Worm (Caenorhabditis elegans) whole organism, early embryonic: ENCODE data around the gene srh-135.
A peak's percentile ranks its signal among the peaks of the same experiment; 100 is the strongest.

Source experiments
- B0310.2 ChIP-seq: sonication (generic microtip); optimal IDR thresholded peaks from 2 replicates; lab custom pipeline; 2016; ENCODE audit warnings: mild to moderate bottlenecking, missing genetic modification characterization, missing compliant biosample characterization
- F13C5.2 ChIP-seq: sonication (generic microtip); optimal IDR thresholded peaks from 2 replicates; lab custom pipeline; 2017; ENCODE audit warnings: mild to moderate bottlenecking, missing genetic modification characterization, inconsistent platforms, missing compliant biosample characterization
- aly-1 ChIP-seq: sonication (generic microtip); optimal IDR thresholded peaks from 2 replicates; lab custom pipeline; 2016; ENCODE audit warnings: missing genetic modification characterization, missing compliant biosample characterization
- ama-1 ChIP-seq: fragments of 150-350 bp; optimal IDR thresholded peaks from 2 replicates; lab custom pipeline; 2014
- ceh-13 ChIP-seq: fragments of 200-800 bp; sonication (Bioruptor generic); optimal IDR thresholded peaks from 2 replicates; lab custom pipeline; 2018; ENCODE audit warnings: mild to moderate bottlenecking, missing genetic modification characterization, missing compliant biosample characterization
- ceh-36 ChIP-seq: sonication (generic microtip); optimal IDR thresholded peaks from 2 replicates; lab custom pipeline; 2016; ENCODE audit warnings: missing genetic modification characterization, inconsistent platforms, missing compliant biosample characterization
- ets-7 ChIP-seq: sonication (generic microtip); optimal IDR thresholded peaks from 2 replicates; lab custom pipeline; 2016; ENCODE audit warnings: missing genotype, missing genetic modification characterization, missing compliant biosample characterization
- flt-1 ChIP-seq: fragments of 200-800 bp; sonication (Bioruptor generic); IDR thresholded peaks from 2 replicates; pipeline ENCODE4 v1.3.6; 2022; ENCODE audit warnings: missing genetic modification characterization, missing compliant biosample characterization
- hmbx-1 ChIP-seq: sonication (generic microtip); optimal IDR thresholded peaks from 2 replicates; lab custom pipeline; 2016; ENCODE audit warnings: mild to moderate bottlenecking, missing genetic modification characterization, missing compliant biosample characterization
- hmg-4 ChIP-seq: fragments of 200-800 bp; sonication (Bioruptor generic); optimal IDR thresholded peaks from 2 replicates; lab custom pipeline; 2018; ENCODE audit warnings: mild to moderate bottlenecking, missing genetic modification characterization, missing compliant biosample characterization
- hnd-1 ChIP-seq: sonication (generic microtip); optimal IDR thresholded peaks from 2 replicates; lab custom pipeline; 2016; ENCODE audit warnings: missing genetic modification characterization, missing compliant biosample characterization
- pes-1 ChIP-seq: fragments of 200-800 bp; sonication (Bioruptor generic); IDR thresholded peaks from 2 replicates; pipeline ENCODE4 v1.3.6; 2022; ENCODE audit warnings: missing genetic modification reagents, missing genetic modification characterization, missing compliant biosample characterization
- scrt-1 ChIP-seq: fragments of 200-800 bp; sonication (Bioruptor generic); IDR thresholded peaks from 2 replicates; pipeline ENCODE4 v1.3.6; 2022; ENCODE audit warnings: missing genetic modification characterization, missing compliant biosample characterization
- sea-1 ChIP-seq: fragments of 200-800 bp; sonication (Bioruptor generic); conservative IDR thresholded peaks from 2 replicates; pipeline ENCODE4 v1.3.6; 2022; ENCODE audit warnings: missing genetic modification characterization, missing compliant biosample characterization
- tbx-11 ChIP-seq: fragments of 200-800 bp; sonication (Bioruptor generic); IDR thresholded peaks from 2 replicates; pipeline ENCODE4 v1.3.6; 2022; ENCODE audit warnings: missing genetic modification characterization, missing compliant biosample characterization
- tbx-37 ChIP-seq: fragments of 200-800 bp; sonication (Bioruptor generic); conservative IDR thresholded peaks from 2 replicates; pipeline ENCODE4 v1.3.6; 2022; ENCODE audit warnings: missing genetic modification reagents, missing genetic modification characterization, missing compliant biosample characterization
- tra-4 ChIP-seq: sonication (generic microtip); optimal IDR thresholded peaks from 2 replicates; lab custom pipeline; 2017; ENCODE audit warnings: missing genetic modification characterization, missing compliant biosample characterization

Gene srh-135

ce11 chrII:10247594-10248283, 20.8 kb upstream of the srh-135 start, which contains the start of gene nrde-2:
nrde-2 (minus strand) TSS chrII:10247638.
- peak; percentile 56; the same call in 1 of the 2 replicates for TF ChIP-seq tbx-11 (GFP tag; lab: Robert Waterston, UW)
- TF ChIP-seq tbx-37 (GFP tag; lab: Robert Waterston, UW): peak; percentile 54; the same call in 1 of the 2 replicates
- peak; percentile 66; the same call in 1 of the 2 replicates for TF ChIP-seq pes-1

- no peak for TF ChIP-seq scrt-1
These were observed 20.2 kb upstream of the srh-135 start for ce11 chrII:10247154-10247553.

ce11 chrII:10245612-10246011, 18.7 kb upstream of the srh-135 start:
- TF ChIP-seq pes-1 (no peak), ets-7 (tag; lab: Kevin White, UChicago) (no peak), F13C5.2 (tag; lab: Kevin White, UChicago) (no peak), tbx-11 (GFP tag; lab: Robert Waterston, UW) (no peak), tbx-37 (GFP tag; lab: Robert Waterston, UW) (no peak), ceh-13 (no peak), tra-4 (tag; lab: Kevin White, UChicago) (no peak)

- no peak for TF ChIP-seq flt-1 (GFP tag; lab: Robert Waterston, UW)
- no peak for TF ChIP-seq tbx-37 (GFP tag; lab: Robert Waterston, UW)
- no peak for TF ChIP-seq ceh-36 (tag; lab: Kevin White, UChicago)
- TF ChIP-seq hmg-4 (GFP tag; lab: Kevin White, UChicago): no peak
- no peak for TF ChIP-seq F13C5.2 (tag; lab: Kevin White, UChicago)
- TF ChIP-seq hmbx-1 (tag; lab: Kevin White, UChicago): no peak
- no peak for TF ChIP-seq hnd-1 (tag; lab: Kevin White, UChicago)
- no peak for TF ChIP-seq ets-7 (tag; lab: Kevin White, UChicago)
- no peak for TF ChIP-seq ama-1
- no peak for TF ChIP-seq aly-1 (tag; lab: Kevin White, UChicago)
- TF ChIP-seq tbx-11 (GFP tag; lab: Robert Waterston, UW): no peak
- no peak for TF ChIP-seq scrt-1
- no peak for TF ChIP-seq sea-1 (GFP tag; lab: Robert Waterston, UW)
- TF ChIP-seq tra-4 (tag; lab: Kevin White, UChicago): no peak
- TF ChIP-seq ceh-13: no peak
- TF ChIP-seq B0310.2 (tag; lab: Kevin White, UChicago): no peak
- TF ChIP-seq pes-1: no peak
These were observed 15.4 kb upstream of the srh-135 start, which contains the start of gene mrps-14 for ce11 chrII:10242294-10242693. mrps-14 (minus strand) TSS chrII:10242490.

- no peak for TF ChIP-seq hmbx-1 (tag; lab: Kevin White, UChicago)
- TF ChIP-seq hmg-4 (GFP tag; lab: Kevin White, UChicago): no peak
- no peak for TF ChIP-seq tra-4 (tag; lab: Kevin White, UChicago)
- no peak for TF ChIP-seq scrt-1
These were observed 12.7 kb upstream of the srh-135 start, which contains the start of gene mec-15 for ce11 chrII:10239595-10239994. mec-15 (minus strand) TSS chrII:10239695.

- TF ChIP-seq ceh-13 (no peak), hmbx-1 (tag; lab: Kevin White, UChicago) (no peak), hmg-4 (GFP tag; lab: Kevin White, UChicago) (no peak), ama-1 (no peak), ceh-36 (tag; lab: Kevin White, UChicago) (no peak), B0310.2 (tag; lab: Kevin White, UChicago) (no peak), tra-4 (tag; lab: Kevin White, UChicago) (no peak), hnd-1 (tag; lab: Kevin White, UChicago) (no peak), sea-1 (GFP tag; lab: Robert Waterston, UW) (no peak), scrt-1 (no peak), pes-1 (no peak)
These were observed 7.5 kb upstream of the srh-135 start, which contains the start of gene ubxn-5 for ce11 chrII:10234398-10234797. ubxn-5 (minus strand) TSS chrII:10234498.

ce11 chrII:10231874-10232273, 4.9 kb upstream of the srh-135 start:
- no peak for TF ChIP-seq ceh-13

- TF ChIP-seq F13C5.2 (tag; lab: Kevin White, UChicago): no peak
- no peak for TF ChIP-seq hnd-1 (tag; lab: Kevin White, UChicago)
- TF ChIP-seq sea-1 (GFP tag; lab: Robert Waterston, UW): no peak
- no peak for TF ChIP-seq hmg-4 (GFP tag; lab: Kevin White, UChicago)
- no peak for TF ChIP-seq B0310.2 (tag; lab: Kevin White, UChicago)
- TF ChIP-seq ets-7 (tag; lab: Kevin White, UChicago): no peak
These were observed 4.0 kb upstream of the srh-135 start, which contains the start of gene T01E8.8 for ce11 chrII:10230972-10231371. T01E8.8 (plus strand) TSS chrII:10231272.

DNA sequence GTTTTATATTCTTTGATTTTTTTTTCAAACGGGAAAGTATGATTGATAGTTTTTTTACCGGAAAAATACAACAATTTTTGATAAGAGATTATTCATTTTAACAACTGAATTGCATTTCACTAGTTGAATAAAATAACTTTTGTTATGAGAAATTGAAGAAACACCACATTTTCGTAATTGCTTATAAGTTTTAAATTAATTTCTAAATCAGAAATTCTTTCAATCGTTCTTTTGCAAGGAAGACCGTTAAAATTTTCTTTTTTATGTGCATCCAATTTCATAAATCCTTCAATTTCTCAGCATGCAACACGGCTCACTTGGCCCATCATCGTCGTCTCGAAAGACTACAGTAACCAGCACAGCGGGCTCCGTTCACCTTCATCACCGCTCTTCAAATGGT, 4.4 kb downstream of the srh-135 start, which contains the start of gene plc-3:
plc-3 (plus strand) TSS at position 301 of the 400 bp plus-strand sequence.
- TF ChIP-seq F13C5.2 (tag; lab: Kevin White, UChicago) (no peak), pes-1 (no peak), ets-7 (tag; lab: Kevin White, UChicago) (no peak), ceh-36 (tag; lab: Kevin White, UChicago) (no peak), tra-4 (tag; lab: Kevin White, UChicago) (no peak), hmg-4 (GFP tag; lab: Kevin White, UChicago) (no peak), hnd-1 (tag; lab: Kevin White, UChicago) (no peak), tbx-11 (GFP tag; lab: Robert Waterston, UW) (no peak), B0310.2 (tag; lab: Kevin White, UChicago) (no peak), ceh-13 (no peak), ama-1 (no peak), scrt-1 (no peak), flt-1 (GFP tag; lab: Robert Waterston, UW) (no peak), sea-1 (GFP tag; lab: Robert Waterston, UW) (no peak), hmbx-1 (tag; lab: Kevin White, UChicago) (no peak), tbx-37 (GFP tag; lab: Robert Waterston, UW) (no peak)
